Fruit fly (Drosophila melanogaster) whole organism, embryonic: Measurements from ENCODE around the gene Cow.

ENCODE experiments used
- Ada2b ChIP-seq: fragments of 200-800 bp; sonication (Bioruptor generic); IDR thresholded peaks from 2 replicates; pipeline ENCODE4 v1.3.6; 2022; ENCODE audit warnings: missing biosample characterization, missing genetic modification characterization
- CG13775 ChIP-seq: fragments of 200-800 bp; sonication (Bioruptor generic); optimal IDR thresholded peaks from 3 replicates; lab custom pipeline; 2017; ENCODE audit warnings: missing biosample characterization, mild to moderate bottlenecking, missing genetic modification characterization
- CG14860 ChIP-seq: fragments of 200-800 bp; sonication (Bioruptor generic); IDR thresholded peaks from 3 replicates; pipeline ENCODE4 v1.3.6; 2022; ENCODE audit warnings: missing biosample characterization, missing genetic modification characterization; ENCODE audit not compliant: partially characterized antibody
- CG17829 ChIP-seq: fragments of 200-800 bp; optimal IDR thresholded peaks from 2 replicates; lab custom pipeline; 2019; ENCODE audit warnings: missing biosample characterization, mild to moderate bottlenecking, missing genetic modification characterization, moderate library complexity
- CG2120 ChIP-seq: fragments of 200-800 bp; sonication (Bioruptor generic); optimal IDR thresholded peaks from 3 replicates; lab custom pipeline; 2016; ENCODE audit warnings: missing biosample characterization, missing genetic modification characterization
- CG30020 ChIP-seq: fragments of 200-800 bp; optimal IDR thresholded peaks from 2 replicates; lab custom pipeline; 2019; ENCODE audit warnings: missing biosample characterization, mild to moderate bottlenecking, missing genetic modification characterization, moderate library complexity
- CG32532 ChIP-seq: fragments of 200-800 bp; sonication (Bioruptor generic); IDR thresholded peaks from 2 replicates; pipeline ENCODE4 v1.3.6; 2022; ENCODE audit warnings: missing biosample characterization, missing genetic modification characterization
- CG33557 ChIP-seq: fragments of 200-800 bp; sonication (Bioruptor generic); optimal IDR thresholded peaks from 2 replicates; lab custom pipeline; 2019; ENCODE audit warnings: missing biosample characterization, mild to moderate bottlenecking, missing genetic modification characterization, moderate library complexity
- CG3847 ChIP-seq: fragments of 200-800 bp; sonication (Bioruptor generic); IDR thresholded peaks from 2 replicates; pipeline ENCODE4 v1.3.6; 2022; ENCODE audit warnings: missing biosample characterization, missing genetic modification characterization
- CG4328 ChIP-seq: fragments of 200-800 bp; sonication (Bioruptor generic); optimal IDR thresholded peaks from 3 replicates; lab custom pipeline; 2017; ENCODE audit warnings: missing biosample characterization, missing genetic modification reagents, missing genetic modification characterization
- CG4617 ChIP-seq: fragments of 200-800 bp; sonication (Bioruptor generic); optimal IDR thresholded peaks from 3 replicates; lab custom pipeline; 2016; ENCODE audit warnings: missing biosample characterization, missing genetic modification characterization, borderline replicate concordance
- CG6254 ChIP-seq: fragments of 200-800 bp; sonication (Bioruptor generic); optimal IDR thresholded peaks from 3 replicates; lab custom pipeline; 2017; ENCODE audit warnings: mild to moderate bottlenecking, missing biosample characterization, missing genetic modification reagents, missing genetic modification characterization
- CG6683 ChIP-seq: fragments of 200-800 bp; sonication (Bioruptor generic); optimal IDR thresholded peaks from 2 replicates; lab custom pipeline; 2017; ENCODE audit warnings: missing biosample characterization, mild to moderate bottlenecking, missing genetic modification characterization, missing genetic modification reagents
- CG6765 ChIP-seq: fragments of 200-800 bp; sonication (Bioruptor generic); optimal IDR thresholded peaks from 3 replicates; lab custom pipeline; 2017; ENCODE audit warnings: missing biosample characterization, mild to moderate bottlenecking, missing genetic modification characterization
- CG7839 ChIP-seq: fragments of 200-800 bp; sonication (Bioruptor generic); optimal IDR thresholded peaks from 3 replicates; lab custom pipeline; 2018; ENCODE audit warnings: missing biosample characterization, mild to moderate bottlenecking, missing genetic modification characterization, moderate library complexity
- CG9727 ChIP-seq: fragments of 200-800 bp; sonication (Bioruptor generic); optimal IDR thresholded peaks from 3 replicates; lab custom pipeline; 2017; ENCODE audit warnings: missing biosample characterization, mild to moderate bottlenecking, missing genetic modification characterization
- CG9797 ChIP-seq: fragments of 200-800 bp; sonication (Bioruptor generic); optimal IDR thresholded peaks from 3 replicates; lab custom pipeline; 2018; ENCODE audit warnings: missing biosample characterization, mild to moderate bottlenecking, missing genetic modification characterization
- CG9932 ChIP-seq: fragments of 200-800 bp; sonication (Bioruptor generic); IDR thresholded peaks from 2 replicates; pipeline ENCODE4 v1.3.6; 2022; ENCODE audit warnings: missing biosample characterization, missing genetic modification characterization
- Chrac-16 ChIP-seq: fragments of 200-800 bp; sonication (Bioruptor generic); optimal IDR thresholded peaks from 3 replicates; lab custom pipeline; 2016; ENCODE audit warnings: missing biosample characterization, missing genetic modification characterization
- CoRest ChIP-seq: fragments of 200-800 bp; sonication (Bioruptor generic); optimal IDR thresholded peaks from 3 replicates; lab custom pipeline; 2018; ENCODE audit warnings: missing biosample characterization, mild to moderate bottlenecking, missing genetic modification characterization, moderate library complexity
- Dll ChIP-seq: fragments of 200-800 bp; sonication (Bioruptor generic); IDR thresholded peaks from 4 replicates; pipeline ENCODE4 v1.3.6; 2022; ENCODE audit warnings: missing biosample characterization, missing genetic modification characterization; ENCODE audit not compliant: partially characterized antibody
- Dp ChIP-seq: fragments of 200-800 bp; sonication (Bioruptor generic); optimal IDR thresholded peaks from 2 replicates; lab custom pipeline; 2018; ENCODE audit warnings: missing biosample characterization, mild to moderate bottlenecking, missing genetic modification characterization, moderate library complexity
- Hey ChIP-seq: fragments of 200-800 bp; sonication (Bioruptor generic); optimal IDR thresholded peaks from 3 replicates; lab custom pipeline; 2018; ENCODE audit warnings: missing biosample characterization, mild to moderate bottlenecking, missing genetic modification characterization
- Nf-YC ChIP-seq: fragments of 200-800 bp; optimal IDR thresholded peaks from 3 replicates; lab custom pipeline; 2019; ENCODE audit warnings: missing biosample characterization, mild to moderate bottlenecking, missing genetic modification characterization, moderate library complexity
- Oli ChIP-seq: fragments of 200-800 bp; sonication (Bioruptor generic); optimal IDR thresholded peaks from 2 replicates; lab custom pipeline; 2018; ENCODE audit warnings: missing biosample characterization, mild to moderate bottlenecking, missing genetic modification characterization, moderate library complexity
- Opbp ChIP-seq: fragments of 200-800 bp; sonication (Bioruptor generic); IDR thresholded peaks from 3 replicates; pipeline ENCODE4 v1.3.6; 2022; ENCODE audit warnings: missing biosample characterization, missing genetic modification characterization; ENCODE audit not compliant: partially characterized antibody
- PHDP ChIP-seq: fragments of 200-800 bp; sonication (Bioruptor generic); optimal IDR thresholded peaks from 3 replicates; lab custom pipeline; 2018; ENCODE audit warnings: missing biosample characterization, mild to moderate bottlenecking, missing genetic modification characterization, moderate library complexity
- Six4 ChIP-seq: fragments of 200-800 bp; sonication (Bioruptor generic); optimal IDR thresholded peaks from 2 replicates; lab custom pipeline; 2016; ENCODE audit warnings: missing biosample characterization, missing genetic modification characterization
- Spps ChIP-seq: fragments of 200-800 bp; sonication (Bioruptor generic); optimal IDR thresholded peaks from 2 replicates; lab custom pipeline; 2018; ENCODE audit warnings: missing biosample characterization, mild to moderate bottlenecking, missing genetic modification characterization
- Sry-δ ChIP-seq: fragments of 200-800 bp; sonication (Bioruptor generic); optimal IDR thresholded peaks from 2 replicates; lab custom pipeline; 2016; ENCODE audit warnings: missing biosample characterization, missing genetic modification characterization
- Taf1 ChIP-seq: fragments of 200-800 bp; sonication (Bioruptor generic); IDR thresholded peaks from 2 replicates; pipeline ENCODE4 v1.3.6; 2022; ENCODE audit warnings: missing biosample characterization, missing genetic modification characterization
- caup ChIP-seq: fragments of 200-800 bp; sonication (Bioruptor generic); optimal IDR thresholded peaks from 3 replicates; lab custom pipeline; 2017; ENCODE audit warnings: missing biosample characterization, mild to moderate bottlenecking, missing genetic modification characterization, moderate library complexity; ENCODE audit not compliant: severe bottlenecking
- ci ChIP-seq: fragments of 200-800 bp; sonication (Bioruptor generic); IDR thresholded peaks from 3 replicates; pipeline ENCODE4 v1.3.6; 2022; ENCODE audit warnings: missing biosample characterization, missing genetic modification characterization
- crp ChIP-seq, 2 experiments: fragments of 200-800 bp; sonication (Bioruptor generic); optimal IDR thresholded peaks; 2 replicates in 1 of 2; 3 replicates in 1 of 2; lab custom pipeline; 2017; ENCODE audit warnings: missing biosample characterization in 2 of 2, missing genetic modification characterization in 2 of 2, mild to moderate bottlenecking in 1 of 2, moderate library complexity in 1 of 2
- dmrt11E ChIP-seq: fragments of 200-800 bp; sonication (Bioruptor generic); optimal IDR thresholded peaks from 3 replicates; lab custom pipeline; 2018; ENCODE audit warnings: missing biosample characterization, mild to moderate bottlenecking, missing genetic modification characterization, moderate library complexity
- dpn ChIP-seq, 2 experiments: fragments of 200-800 bp; sonication (Bioruptor generic); optimal IDR thresholded peaks; 3 replicates each; lab custom pipeline; 2016; ENCODE audit warnings: missing biosample characterization in 2 of 2, missing genetic modification characterization in 2 of 2
- en ChIP-seq: fragments of 200-800 bp; sonication (Bioruptor generic); optimal IDR thresholded peaks from 2 replicates; lab custom pipeline; 2016; ENCODE audit warnings: missing biosample characterization, missing genetic modification characterization
- h ChIP-seq: fragments of >200 bp; optimal IDR thresholded peaks from 2 replicates; lab custom pipeline; 2017
- kay ChIP-seq: fragments of 200-800 bp; sonication (Bioruptor generic); optimal IDR thresholded peaks from 2 replicates; lab custom pipeline; 2016; ENCODE audit warnings: missing biosample characterization, missing genetic modification characterization
- kni ChIP-seq: fragments of 200-800 bp; sonication (Bioruptor generic); optimal IDR thresholded peaks from 3 replicates; lab custom pipeline; 2017; ENCODE audit warnings: mild to moderate bottlenecking, missing biosample characterization, missing genetic modification reagents, missing genetic modification characterization
- maf-S ChIP-seq: fragments of 200-800 bp; sonication (Bioruptor generic); optimal IDR thresholded peaks from 2 replicates; lab custom pipeline; 2016; ENCODE audit warnings: missing biosample characterization, missing genetic modification characterization
- mld ChIP-seq: fragments of 200-800 bp; sonication (Bioruptor generic); IDR thresholded peaks from 3 replicates; pipeline ENCODE4 v1.3.6; 2022; ENCODE audit warnings: missing biosample characterization, missing genetic modification characterization; ENCODE audit not compliant: partially characterized antibody
- nerfin-2 ChIP-seq: fragments of 200-800 bp; sonication (Bioruptor generic); IDR thresholded peaks from 2 replicates; pipeline ENCODE4 v1.3.6; 2022; ENCODE audit warnings: missing biosample characterization, missing genetic modification characterization; ENCODE audit not compliant: partially characterized antibody
- pros ChIP-seq: fragments of 200-800 bp; sonication (Bioruptor generic); optimal IDR thresholded peaks from 3 replicates; lab custom pipeline; 2019; ENCODE audit warnings: missing biosample characterization, mild to moderate bottlenecking, missing genetic modification characterization, moderate library complexity
- slbo ChIP-seq: fragments of 200-800 bp; sonication (Bioruptor generic); IDR thresholded peaks from 2 replicates; pipeline ENCODE4 v1.3.6; 2022; ENCODE audit warnings: missing biosample characterization, missing genetic modification characterization
- ssp ChIP-seq: fragments of 200-800 bp; sonication (Bioruptor generic); IDR thresholded peaks from 2 replicates; pipeline ENCODE4 v1.3.6; 2022; ENCODE audit warnings: missing biosample characterization, missing genetic modification characterization
- stwl ChIP-seq: fragments of 200-800 bp; sonication (Bioruptor generic); optimal IDR thresholded peaks from 3 replicates; lab custom pipeline; 2018; ENCODE audit warnings: missing biosample characterization, mild to moderate bottlenecking, missing genetic modification characterization, moderate library complexity
- tna ChIP-seq: fragments of 200-800 bp; sonication (Bioruptor generic); IDR thresholded peaks from 2 replicates; pipeline ENCODE4 v1.3.6; 2022; ENCODE audit warnings: missing biosample characterization, missing genetic modification characterization; ENCODE audit not compliant: partially characterized antibody
- zen2 ChIP-seq: fragments of 200-800 bp; sonication (Bioruptor generic); IDR thresholded peaks from 3 replicates; pipeline ENCODE4 v1.3.6; 2022; ENCODE audit warnings: missing biosample characterization, missing genetic modification characterization; ENCODE audit not compliant: partially characterized antibody

The Cow gene

dm6 chr3R:23061209-23061608, 51.3 kb downstream of the Cow start, which contains the start of the genes sav and Ublcp1 (continued):
- TF ChIP-seq CG13775 (GFP tag; lab: Kevin White, UChicago) (peak; percentile 40), CG2120 (GFP tag; lab: Kevin White, UChicago) (peak; percentile 32), dpn (GFP tag; optimal IDR thresholded peaks at IDR 0.05; lab: Kevin White, UChicago) (peak in 1 of 2 experiments; percentile 38), CG32532 (GFP tag; lab: Robert Waterston, UW) (0 out of 2 replicates have a peak, but pooled peaks have one; percentile 14), stwl (tag; lab: Kevin White, UChicago) (peak; percentile 83), PHDP (peak; percentile 45), kni (no peak), CG6765 (GFP tag; lab: Kevin White, UChicago) (no peak), dmrt11E (tag; lab: Kevin White, UChicago) (peak; percentile 32), Ada2b (no peak), kay (GFP tag; lab: Kevin White, UChicago) (no peak), Oli (tag; lab: Kevin White, UChicago) (peak; percentile 16), CG4617 (peak; percentile 85), Dp (GFP tag; lab: Kevin White, UChicago) (peak; percentile 36), ssp (GFP tag; lab: Robert Waterston, UW) (0 out of 2 replicates have a peak, but pooled peaks have one; percentile 15), crp (GFP tag; optimal IDR thresholded peaks at IDR 0.05; lab: Kevin White, UChicago) (peak in 1 of 2 experiments; percentile 76), CG4328 (GFP tag; lab: Kevin White, UChicago) (no peak), caup (no peak), ci (no peak), CG30020 (tag; lab: Kevin White, UChicago) (peak; percentile 43), Hey (tag; lab: Kevin White, UChicago) (no peak), Chrac-16 (GFP tag; lab: Kevin White, UChicago) (peak; percentile 17), CG7839 (tag; lab: Kevin White, UChicago) (no peak), pros (GFP tag; lab: Kevin White, UChicago) (no peak), tna (GFP tag; lab: Robert Waterston, UW) (peak; percentile 69; the same call in 1 of the 2 replicates), Spps (peak; percentile 17), CG33557 (GFP tag; lab: Kevin White, UChicago) (peak; percentile 11), zen2 (GFP tag; lab: Robert Waterston, UW) (peak; percentile 79; the same call in 1 of the 3 replicates), CG17829 (peak; percentile 53), CoRest (tag; lab: Kevin White, UChicago) (peak; percentile 53), slbo (GFP tag; lab: Robert Waterston, UW) (peak; percentile 11; the same call in 1 of the 2 replicates), h (lab: Kevin White, UChicago) (no peak), Taf1 (GFP tag; lab: Robert Waterston, UW) (no peak), Nf-YC (tag; lab: Kevin White, UChicago) (peak; percentile 9), CG9797 (GFP tag; lab: Kevin White, UChicago) (peak; percentile 71), CG3847 (GFP tag; lab: Robert Waterston, UW) (0 out of 2 replicates have a peak, but pooled peaks have one; percentile 16), nerfin-2 (GFP tag; lab: Robert Waterston, UW) (peak; percentile 82), CG9932 (peak; percentile 41; the same call in 1 of the 2 replicates), maf-S (GFP tag; lab: Kevin White, UChicago) (no peak), CG9727 (GFP tag; lab: Kevin White, UChicago) (peak; percentile 44), Six4 (GFP tag; lab: Kevin White, UChicago) (no peak), CG6683 (GFP tag; lab: Kevin White, UChicago) (no peak), CG14860 (GFP tag; lab: Robert Waterston, UW) (peak; percentile 84), Dll (peak; percentile 95), CG6254 (peak; percentile 20), Sry-δ (peak; percentile 50), mld (GFP tag; lab: Robert Waterston, UW) (peak; percentile 80), en (no peak), Opbp (peak; percentile 88)
